Worm (Caenorhabditis elegans) whole organism, L4/young adult: Measurements from ENCODE around the gene pqn-54.

Experiments
- W03F9.2 ChIP-seq: fragments of 150-350 bp; optimal IDR thresholded peaks from 2 replicates; lab custom pipeline; 2014; ENCODE audit warnings: missing biosample characterization, missing genetic modification characterization
- dao-5 ChIP-seq: sonication (generic microtip); optimal IDR thresholded peaks from 2 replicates; lab custom pipeline; 2016; ENCODE audit warnings: missing genotype, missing genetic modification characterization, moderate library complexity, missing compliant biosample characterization
- him-1 ChIP-seq: sonication (generic microtip); optimal IDR thresholded peaks from 2 replicates; lab custom pipeline; 2016; ENCODE audit warnings: missing genotype, missing genetic modification reagents, missing genetic modification characterization, missing compliant biosample characterization

DNA sequence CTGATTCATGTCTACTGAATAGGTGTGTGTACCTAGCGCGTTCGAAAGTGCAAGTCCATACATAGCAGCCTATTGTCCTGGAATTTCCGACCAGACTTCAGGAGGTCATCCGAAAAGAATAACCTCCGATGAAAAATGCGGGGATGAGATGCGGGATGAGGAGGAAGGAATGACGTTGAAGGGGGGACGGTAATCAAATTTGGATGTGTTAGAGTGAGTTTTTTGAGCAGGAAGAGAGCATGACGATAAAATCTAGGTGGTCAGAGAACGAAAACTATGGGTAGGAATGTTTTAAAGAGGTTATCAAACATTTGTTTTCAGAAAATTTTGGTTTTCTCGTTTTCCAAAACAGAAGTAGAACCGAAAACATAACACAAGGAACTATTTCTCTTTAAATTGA is 21.2 kb downstream of the pqn-54 start:
- TF ChIP-seq dao-5 (no peak), him-1 (tag; lab: Kevin White, UChicago) (no peak), W03F9.2 (tag; lab: Kevin White, UChicago) (no peak)
